Fruit fly (Drosophila melanogaster) Kc167 (cell line): ENCODE measurements around the gene CG11307.

Experiments
- Myc ChIP-seq: fragments of >200 bp; optimal IDR thresholded peaks from 2 replicates; lab custom pipeline; 2017; ENCODE audit warnings: missing external identifiers
- Sin3A ChIP-seq: fragments of >200 bp; optimal IDR thresholded peaks from 2 replicates; lab custom pipeline; 2018; ENCODE audit warnings: missing external identifiers
- h ChIP-seq: fragments of >200 bp; optimal IDR thresholded peaks from 3 replicates; lab custom pipeline; 2018; ENCODE audit warnings: missing external identifiers
- insv ChIP-seq: fragments of >200 bp; optimal IDR thresholded peaks from 3 replicates; lab custom pipeline; 2018; ENCODE audit warnings: missing external identifiers
- psq ChIP-seq: fragments of >200 bp; optimal IDR thresholded peaks from 2 replicates; lab custom pipeline; 2017; ENCODE audit warnings: missing external identifiers
- ttk ChIP-seq: sonication (Bioruptor generic); optimal IDR thresholded peaks from 2 replicates; lab custom pipeline; 2017; ENCODE audit warnings: missing external identifiers

Gene CG11307

DNA sequence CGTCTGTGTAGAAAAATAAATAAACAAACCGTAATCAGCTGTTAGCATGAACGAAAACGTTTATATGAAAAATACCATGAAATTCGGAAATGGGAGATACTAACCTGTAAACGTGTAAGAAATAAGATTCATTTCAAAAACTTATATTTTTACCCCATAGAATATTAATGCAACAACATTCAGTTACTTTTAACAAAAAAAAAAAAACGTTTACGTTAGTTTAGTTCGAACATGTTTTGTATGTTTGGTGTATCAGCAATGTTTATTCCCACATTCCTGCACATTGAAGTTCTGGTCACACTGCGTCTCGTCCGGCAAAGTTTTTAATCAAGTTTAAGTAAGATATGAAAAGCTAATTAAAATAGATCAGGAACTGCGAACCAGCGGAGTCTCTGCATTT is at the start of gene CG11307, which contains the start of gene S1P:
CG11307 (plus strand) TSS at position 270 of the 400 bp plus-strand sequence.
S1P (minus strand) TSS at position 23 of the 400 bp plus-strand sequence.
- TF ChIP-seq Myc (lab: Kevin White, UChicago) (no peak), psq (lab: Kevin White, UChicago) (no peak), insv (no peak), Sin3A (lab: Kevin White, UChicago) (no peak), ttk (lab: Kevin White, UChicago) (no peak), h (no peak)

DNA sequence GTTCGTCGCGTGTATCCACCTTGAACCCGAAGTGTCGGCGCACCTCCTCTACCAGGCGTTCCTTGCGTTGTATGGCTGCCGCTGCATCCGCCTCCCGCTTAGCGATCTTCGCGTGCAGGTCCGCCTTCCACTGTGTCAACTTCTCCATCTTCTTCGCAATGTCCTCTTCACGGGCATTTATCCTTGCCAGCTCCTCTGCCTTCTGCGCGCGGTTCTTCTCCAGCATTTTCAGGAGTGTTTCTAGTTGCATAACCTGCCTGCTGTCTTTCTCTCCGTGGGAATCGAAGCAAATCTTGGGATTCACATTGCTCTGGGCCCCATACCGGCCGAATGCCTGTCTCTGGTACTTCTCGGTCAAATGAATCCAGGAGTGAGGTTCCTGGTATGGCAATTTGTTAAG is 49.2 kb upstream of the CG11307 start:
- TF ChIP-seq insv (no peak), ttk (lab: Kevin White, UChicago) (no peak), psq (lab: Kevin White, UChicago) (no peak), Myc (lab: Kevin White, UChicago) (no peak)

DNA sequence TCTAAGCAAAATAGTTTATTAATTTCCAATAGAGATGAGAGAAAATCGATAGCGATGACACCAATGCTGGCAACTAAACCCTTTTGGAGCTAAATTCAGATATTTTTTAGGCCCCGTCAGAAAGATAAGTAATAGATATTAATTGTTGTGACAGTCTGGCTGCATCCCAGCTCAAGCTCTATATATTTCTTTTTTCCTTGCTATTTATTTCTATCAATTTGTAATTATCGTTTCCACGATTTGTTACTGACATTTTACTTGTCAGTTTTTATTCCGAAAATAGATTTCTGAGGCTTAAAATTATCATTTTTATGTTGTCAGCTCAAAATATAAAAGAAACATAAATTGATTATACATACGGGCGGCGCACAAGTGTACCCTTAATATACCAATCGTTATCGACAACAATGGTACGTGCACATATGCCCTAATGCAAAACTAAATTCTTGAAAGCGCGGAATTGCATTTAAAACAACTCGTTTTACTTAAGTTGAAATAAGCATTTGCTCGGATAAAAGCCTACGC is 48.5 kb upstream of the CG11307 start, which contains the start of the genes CRIF and SMC5:
CRIF (minus strand) TSS at position 51 of the 525 bp plus-strand sequence.
SMC5 (plus strand) TSS at position 329 of the 525 bp plus-strand sequence.
- no peak for TF ChIP-seq Myc (lab: Kevin White, UChicago)
- no peak for TF ChIP-seq Sin3A (lab: Kevin White, UChicago)
- no peak for TF ChIP-seq h
- no peak for TF ChIP-seq ttk (lab: Kevin White, UChicago)
- no peak for TF ChIP-seq insv
- TF ChIP-seq psq (lab: Kevin White, UChicago) = no peak

DNA sequence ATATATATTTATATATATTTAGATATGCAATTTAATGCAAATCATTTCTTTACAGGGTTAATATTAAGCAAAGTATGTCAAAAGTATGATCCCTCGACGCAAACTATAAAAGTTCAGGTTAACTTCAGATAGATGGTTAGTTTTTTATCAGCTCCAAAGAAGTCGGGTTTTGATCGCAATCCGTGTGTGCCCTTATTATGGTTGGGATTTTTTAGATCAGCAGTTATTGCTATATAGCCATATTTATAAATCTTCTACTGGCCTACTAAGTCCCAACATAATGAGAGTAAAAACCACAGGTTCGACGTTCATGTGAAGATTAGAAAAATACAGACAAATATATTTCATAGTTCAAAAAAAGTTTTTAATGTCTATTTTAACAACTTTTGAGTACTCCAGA is 43.6 kb upstream of the CG11307 start, which contains the start of gene EMC10:
EMC10 (plus strand) TSS at position 301 of the 400 bp plus-strand sequence.
- TF ChIP-seq h (no peak), insv (no peak), psq (lab: Kevin White, UChicago) (no peak), Sin3A (lab: Kevin White, UChicago) (no peak), ttk (lab: Kevin White, UChicago) (no peak)

DNA sequence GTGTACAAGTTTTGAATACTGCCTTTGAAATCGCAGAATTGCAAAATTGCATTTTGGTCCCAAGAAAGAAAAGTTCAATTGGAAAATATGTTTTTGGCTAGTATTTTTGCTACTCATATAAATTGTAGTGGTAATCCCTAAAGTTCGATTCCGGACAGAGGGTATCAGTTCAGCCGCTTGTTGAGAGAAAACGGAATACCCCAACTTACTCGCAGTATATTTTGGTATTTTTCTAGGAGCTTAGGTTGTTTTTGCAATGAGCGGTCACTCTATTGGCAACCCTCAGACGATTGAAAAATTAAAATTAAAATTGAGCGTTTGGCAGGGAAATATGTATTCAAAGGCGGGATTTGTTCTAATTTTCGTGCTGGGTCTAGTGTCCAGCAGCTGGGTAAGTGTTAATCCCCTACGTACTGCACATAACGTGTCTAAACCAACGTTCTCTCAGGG is 43.1 kb upstream of the CG11307 start:
- no peak for TF ChIP-seq h
- TF ChIP-seq Myc (lab: Kevin White, UChicago) = no peak
- no peak for TF ChIP-seq Sin3A (lab: Kevin White, UChicago)
- TF ChIP-seq psq (lab: Kevin White, UChicago) = no peak
- no peak for TF ChIP-seq insv
- no peak for TF ChIP-seq ttk (lab: Kevin White, UChicago)

DNA sequence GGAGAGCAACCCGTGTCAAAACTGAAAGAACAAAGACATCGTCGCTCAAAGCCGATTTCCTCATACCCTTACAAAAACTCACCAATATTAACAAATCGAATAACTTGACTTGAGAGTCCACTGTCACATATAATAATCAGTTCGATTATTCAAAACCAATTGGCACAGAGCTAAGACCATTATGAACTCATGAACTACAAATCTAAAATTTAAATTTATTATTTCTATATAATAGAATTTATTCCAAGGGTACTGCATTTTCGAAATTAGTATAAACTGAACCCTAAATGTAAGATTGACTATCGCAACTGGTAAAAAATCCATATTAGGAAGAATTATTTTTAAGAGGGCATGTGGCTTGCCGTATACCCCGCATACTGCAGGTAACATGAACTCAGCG is 35.4 kb upstream of the CG11307 start:
- TF ChIP-seq insv = no peak
- no peak for TF ChIP-seq psq (lab: Kevin White, UChicago)
- TF ChIP-seq Myc (lab: Kevin White, UChicago) = no peak
- TF ChIP-seq Sin3A (lab: Kevin White, UChicago) = no peak
- no peak for TF ChIP-seq h
- TF ChIP-seq ttk (lab: Kevin White, UChicago) = no peak

DNA sequence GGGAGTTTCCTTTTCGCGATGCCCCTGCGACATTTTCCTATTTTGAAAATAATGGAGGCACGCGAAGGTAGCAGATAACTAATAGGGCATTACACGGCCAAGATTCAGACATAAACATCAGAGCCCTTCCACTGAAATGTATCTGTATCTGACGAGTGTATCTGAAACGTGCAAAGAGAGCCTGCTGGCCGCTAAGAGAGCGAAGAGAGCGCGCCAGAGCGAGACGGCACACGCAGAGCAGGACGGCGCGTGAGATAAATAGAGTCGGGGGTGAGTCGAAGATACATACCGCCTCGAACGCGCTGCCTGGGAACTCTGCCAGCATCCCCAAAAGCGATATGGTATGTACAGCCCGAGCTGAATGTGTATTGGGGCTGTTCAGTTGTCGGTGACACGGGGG is 32.7 kb upstream of the CG11307 start:
- TF ChIP-seq insv = no peak
- no peak for TF ChIP-seq Myc (lab: Kevin White, UChicago)
- TF ChIP-seq psq (lab: Kevin White, UChicago) = no peak
- no peak for TF ChIP-seq ttk (lab: Kevin White, UChicago)
- TF ChIP-seq Sin3A (lab: Kevin White, UChicago) = no peak
- TF ChIP-seq h = no peak

DNA sequence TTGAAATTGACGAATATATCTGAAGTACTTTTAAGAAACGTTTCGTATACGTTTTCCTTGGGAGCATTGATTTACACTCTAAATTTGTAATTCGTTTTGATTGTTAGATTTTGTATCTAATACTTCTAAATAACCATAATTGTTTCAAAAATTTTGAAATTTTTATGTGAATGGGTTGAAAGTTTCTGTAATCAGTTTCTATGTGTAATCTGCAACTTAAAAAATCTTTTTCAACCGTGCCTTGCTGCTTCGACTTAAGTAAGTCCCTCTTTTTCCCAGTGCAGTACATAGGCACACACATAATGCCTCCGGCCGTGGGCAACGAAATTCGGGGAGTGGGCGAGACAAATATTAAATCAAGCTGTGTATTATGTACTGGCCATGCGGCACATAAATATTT is 32.0 kb upstream of the CG11307 start:
- TF ChIP-seq insv = no peak
- no peak for TF ChIP-seq Sin3A (lab: Kevin White, UChicago)

DNA sequence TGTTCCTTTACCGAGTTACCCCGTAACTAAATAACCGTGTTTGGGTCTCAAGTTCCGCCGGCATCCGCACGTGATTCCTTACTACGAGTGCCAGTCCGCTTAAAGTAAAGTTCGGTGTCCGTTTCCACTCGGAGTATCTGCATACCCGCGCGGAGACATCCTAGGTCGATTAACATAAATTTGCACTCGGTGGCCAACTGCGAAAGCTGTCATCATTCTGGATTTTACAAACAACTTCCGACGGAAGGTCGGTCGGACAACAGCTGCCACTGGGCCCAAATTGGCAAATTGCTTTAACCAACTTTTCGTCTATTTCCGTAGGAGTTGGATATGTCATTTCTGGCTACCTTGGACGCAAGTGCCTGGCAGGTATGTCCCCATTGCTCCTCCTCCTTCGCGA is 30.9 kb upstream of the CG11307 start, which contains the start of gene TfAP-2:
TfAP-2 (plus strand) TSS at position 301 of the 400 bp plus-strand sequence.
- TF ChIP-seq Sin3A (lab: Kevin White, UChicago) (no peak), Myc (lab: Kevin White, UChicago) (no peak), insv (no peak), psq (lab: Kevin White, UChicago) (no peak), h (no peak), ttk (lab: Kevin White, UChicago) (no peak)

DNA sequence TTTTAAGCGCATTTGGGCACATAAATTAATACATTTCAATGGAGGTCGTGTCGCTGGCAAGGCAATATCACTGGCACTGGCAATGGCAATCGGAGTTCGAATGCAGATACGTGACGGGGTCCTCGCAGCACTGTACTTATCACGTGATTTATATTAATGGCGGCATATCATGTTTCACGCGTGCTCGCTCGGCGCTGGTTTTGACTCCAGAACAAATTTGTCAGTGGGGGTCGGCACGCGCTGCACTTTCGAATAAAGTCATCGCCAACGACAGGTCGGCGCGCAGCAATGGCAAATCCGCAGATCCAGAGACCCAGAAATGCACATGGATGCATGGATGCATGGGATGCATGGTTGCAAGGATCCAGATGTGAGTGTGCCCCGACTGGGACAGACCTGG is 26.2 kb upstream of the CG11307 start:
- no peak for TF ChIP-seq ttk (lab: Kevin White, UChicago)
- no peak for TF ChIP-seq psq (lab: Kevin White, UChicago)
- TF ChIP-seq h = no peak

DNA sequence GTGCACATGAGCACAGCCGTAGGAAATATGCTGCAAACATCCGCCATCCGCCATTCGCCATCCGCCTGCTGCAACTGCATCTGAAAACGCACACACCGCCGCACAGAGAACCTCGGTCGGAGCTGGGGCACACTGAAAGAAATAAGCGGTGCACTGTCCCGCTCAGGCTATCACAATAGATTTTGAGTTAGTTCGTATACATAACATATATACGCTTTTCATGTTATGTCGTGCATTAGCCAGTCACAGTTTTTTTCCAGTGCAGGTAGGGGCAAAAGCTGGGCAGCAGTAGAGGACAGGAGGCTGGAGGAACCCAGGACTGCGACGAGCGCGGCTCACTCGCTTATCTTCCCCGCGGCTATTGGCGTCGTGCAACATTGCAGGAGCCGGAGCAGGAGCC is 23.0 kb upstream of the CG11307 start:
- TF ChIP-seq insv (no peak), psq (lab: Kevin White, UChicago) (no peak), Sin3A (lab: Kevin White, UChicago) (no peak), h (no peak), Myc (lab: Kevin White, UChicago) (no peak), ttk (lab: Kevin White, UChicago) (no peak)

DNA sequence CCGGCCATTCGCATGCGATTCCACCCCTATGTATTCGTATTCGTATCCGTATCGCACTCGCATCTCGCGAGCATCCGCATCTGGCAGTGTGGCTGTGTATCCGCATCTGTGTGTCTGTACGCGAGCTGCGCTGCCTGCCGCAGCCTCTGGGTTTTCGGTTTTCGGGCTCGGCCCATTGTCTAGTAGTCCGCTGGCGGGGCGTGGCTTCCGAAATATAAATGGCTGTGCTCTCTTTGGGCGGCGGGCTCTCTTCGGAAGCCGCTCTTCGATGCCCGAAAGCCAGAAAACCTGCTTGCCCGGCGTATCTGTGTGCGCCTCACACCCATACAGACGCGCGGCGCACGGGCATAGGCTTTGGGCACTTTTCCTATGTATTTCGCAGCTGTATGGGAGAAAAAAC is 19.1 kb upstream of the CG11307 start:
- no peak for TF ChIP-seq h
- TF ChIP-seq Myc (lab: Kevin White, UChicago) = no peak
- no peak for TF ChIP-seq Sin3A (lab: Kevin White, UChicago)
- TF ChIP-seq insv = no peak
- no peak for TF ChIP-seq psq (lab: Kevin White, UChicago)
- TF ChIP-seq ttk (lab: Kevin White, UChicago) = no peak

DNA sequence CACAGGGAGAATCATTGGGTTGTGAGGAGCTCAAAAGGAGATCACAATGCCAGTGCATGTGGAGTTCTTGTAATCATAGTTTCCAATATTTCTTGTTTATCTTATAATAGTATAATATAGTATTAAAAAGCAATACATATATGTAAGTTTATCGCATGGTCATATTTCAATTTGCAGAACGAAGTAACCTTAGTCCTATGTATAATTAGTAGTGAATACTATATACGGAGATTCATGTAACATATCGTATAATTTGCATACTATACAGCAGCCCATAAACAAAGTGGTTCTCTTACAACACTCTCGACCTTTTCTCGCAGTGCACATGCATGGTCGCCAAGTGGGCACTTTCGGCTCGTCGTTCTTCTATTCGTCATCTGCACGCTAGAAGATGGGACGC is 15.1 kb upstream of the CG11307 start:
- TF ChIP-seq h (no peak), Sin3A (lab: Kevin White, UChicago) (no peak), psq (lab: Kevin White, UChicago) (no peak), insv (no peak), Myc (lab: Kevin White, UChicago) (no peak), ttk (lab: Kevin White, UChicago) (no peak)
